Fruit fly (Drosophila melanogaster) whole organism, wandering third instar larva: ENCODE results near the gene onecut.

Experiments
- dmrt93B ChIP-seq: fragments of 200-800 bp; sonication (Bioruptor generic); optimal IDR thresholded peaks from 2 replicates; lab custom pipeline; 2018; ENCODE audit warnings: missing biosample characterization, mild to moderate bottlenecking, missing genetic modification characterization
- psq ChIP-seq: fragments of 200-800 bp; sonication (Bioruptor generic); optimal IDR thresholded peaks from 3 replicates; lab custom pipeline; 2017; ENCODE audit warnings: missing biosample characterization, mild to moderate bottlenecking, missing genetic modification characterization, moderate library complexity

DNA sequence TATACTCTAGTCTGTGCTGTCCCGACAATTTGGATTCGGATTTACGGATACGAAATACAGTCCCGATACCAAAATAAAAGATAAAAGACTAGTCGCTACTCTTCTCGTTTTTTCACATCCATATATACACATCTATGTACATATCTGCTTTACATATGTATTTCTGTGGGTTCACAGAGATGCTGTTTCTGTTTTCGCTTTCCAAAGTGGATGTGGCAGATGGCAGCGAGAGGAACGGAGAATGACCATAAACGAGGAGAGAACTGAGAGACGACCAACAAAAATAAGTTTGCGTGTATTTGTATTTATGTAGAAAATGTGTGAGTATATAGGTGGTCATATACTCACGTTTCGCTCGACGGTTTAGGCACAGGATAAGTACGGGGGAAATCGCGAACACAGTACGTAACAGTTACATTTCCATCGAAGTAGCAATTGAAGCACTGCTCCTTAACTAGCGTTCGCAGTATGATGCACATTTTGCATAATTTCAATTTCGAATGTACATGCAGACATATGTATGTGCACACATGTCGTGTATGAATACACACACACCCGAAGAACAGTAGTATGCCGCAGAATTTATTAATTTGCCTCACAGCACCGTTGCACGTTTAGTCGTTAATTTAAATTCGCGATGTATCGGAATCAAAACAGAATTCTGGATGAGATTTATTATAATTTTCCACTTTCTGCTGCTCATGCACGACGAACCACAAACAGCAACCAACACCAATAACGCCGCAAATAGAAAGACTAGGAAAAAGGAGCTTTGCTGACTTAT is 50.2 kb downstream of the onecut start, which contains the start of gene Tdg:
- TF ChIP-seq dmrt93B (GFP tag; lab: Kevin White, UChicago) (no peak), psq (peak; percentile 29)
